Fruit fly (Drosophila melanogaster): ENCODE results near the gene TotA.

DNA sequence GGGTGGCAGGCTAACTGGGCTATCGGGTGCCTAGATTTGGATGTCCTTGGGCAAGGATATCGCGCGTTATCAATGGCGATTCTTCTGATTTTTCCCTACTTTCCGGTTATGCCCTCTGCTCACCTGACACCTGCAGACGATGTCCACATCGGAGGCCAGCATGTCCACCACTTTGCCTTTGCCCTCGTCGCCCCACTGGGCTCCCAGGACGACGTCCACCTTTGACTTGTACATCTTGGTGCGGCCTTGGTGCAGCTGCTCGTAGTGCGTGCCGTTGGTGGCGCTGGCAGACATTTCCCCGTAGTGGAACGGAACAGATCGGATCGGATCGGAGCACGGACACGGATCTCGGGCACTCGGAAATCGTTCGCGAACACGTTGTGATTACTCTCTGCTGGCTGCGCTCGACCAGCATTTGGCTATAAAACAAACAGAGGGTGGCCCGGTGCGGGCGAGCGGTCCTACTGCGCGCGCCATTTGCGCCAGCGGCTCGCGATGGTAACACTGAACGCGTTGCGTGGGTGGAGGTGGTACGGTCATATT is 40.6 kb upstream of the TotA start, which contains the start of gene Adss:
- TF ChIP-seq CG14711 (tag; optimal IDR thresholded peaks at IDR 0.05) (no peak), pad (GFP tag; optimal IDR thresholded peaks at IDR 0.05) (no peak), Mnt (GFP tag; optimal IDR thresholded peaks at IDR 0.05) (peak; percentile 69)

All from whole organism, adult.